In genomic region chr2L:8541469-8542233, dm6 we compare ENCODE assay signal across 1 fruit fly cellular context.
TF ChIP-seq lines count a peak whose summit lies in the region.

Gene Sema1a, plus strand, starts transcription at chr2L:8542147.

TF ChIP-seq in whole organism, embryonic, 481 proteins besides CTCF, POLR2A, EP300 and RAD21 (continued from another document):
- no peak for TF ChIP-seq fru (optimal IDR thresholded peaks at IDR 0.05; lab: Kevin White, UChicago)
- 0 out of 2 replicates have a peak, but pooled peaks have one; percentile 38 for TF ChIP-seq cas (GFP tag; IDR thresholded peaks at IDR 0.05; lab: Robert Waterston, UW)
- TF ChIP-seq Six4 (GFP tag; optimal IDR thresholded peaks at IDR 0.05; lab: Kevin White, UChicago): no peak
- TF ChIP-seq hkb (optimal IDR thresholded peaks at IDR 0.05; lab: Kevin White, UChicago): no peak
- TF ChIP-seq hkb (GFP tag; IDR thresholded peaks at IDR 0.05; lab: Robert Waterston, UW): peak; percentile 74; the same call in 1 of the 2 replicates
- peak; percentile 66 for TF ChIP-seq NC2α (GFP tag; optimal IDR thresholded peaks at IDR 0.05; lab: Kevin White, UChicago)
- TF ChIP-seq CG11398 (GFP tag; optimal IDR thresholded peaks at IDR 0.05; lab: Kevin White, UChicago): no peak
- peak; percentile 54 for TF ChIP-seq salm (tag; optimal IDR thresholded peaks at IDR 0.05; lab: Kevin White, UChicago)
- peak; percentile 62 for TF ChIP-seq odd (GFP tag; optimal IDR thresholded peaks at IDR 0.05; lab: Kevin White, UChicago)
- no peak for TF ChIP-seq Kr (GFP tag; optimal IDR thresholded peaks at IDR 0.05; lab: Kevin White, UChicago)
- peak; percentile 94 for TF ChIP-seq mld (GFP tag; IDR thresholded peaks at IDR 0.05; lab: Robert Waterston, UW; ENCODE audit: partially characterized antibody)
- TF ChIP-seq CG4730 (GFP tag; IDR thresholded peaks at IDR 0.05; lab: Robert Waterston, UW): peak; percentile 51; the same call in 1 of the 2 replicates
- TF ChIP-seq crc (GFP tag; optimal IDR thresholded peaks at IDR 0.05; lab: Kevin White, UChicago): peak; percentile 70
- TF ChIP-seq pum (GFP tag; optimal IDR thresholded peaks at IDR 0.05; lab: Kevin White, UChicago): peak; percentile 29
- no peak for TF ChIP-seq CG3407 (GFP tag; optimal IDR thresholded peaks at IDR 0.05; lab: Kevin White, UChicago)
- no peak for TF ChIP-seq psq (GFP tag; optimal IDR thresholded peaks at IDR 0.05; lab: Kevin White, UChicago)
- no peak for TF ChIP-seq CG7271 (tag; optimal IDR thresholded peaks at IDR 0.05; lab: Kevin White, UChicago)
- peak; percentile 59; the same call in 1 of the 3 replicates for TF ChIP-seq H15 (GFP tag; IDR thresholded peaks at IDR 0.05; lab: Robert Waterston, UW)
- TF ChIP-seq fd102C (GFP tag; optimal IDR thresholded peaks at IDR 0.05; lab: Kevin White, UChicago): no peak
- no peak for TF ChIP-seq Dfd (GFP tag; optimal IDR thresholded peaks at IDR 0.05; lab: Kevin White, UChicago)
- TF ChIP-seq nom (GFP tag; optimal IDR thresholded peaks at IDR 0.05; lab: Kevin White, UChicago): peak; percentile 18
- TF ChIP-seq CG12391 (tag; optimal IDR thresholded peaks at IDR 0.05; lab: Kevin White, UChicago): peak; percentile 69
- TF ChIP-seq Xbp1 (GFP tag; optimal IDR thresholded peaks at IDR 0.05; lab: Kevin White, UChicago): peak; percentile 65
- TF ChIP-seq pzg (GFP tag; optimal IDR thresholded peaks at IDR 0.05; lab: Kevin White, UChicago): peak; percentile 40
- no peak for TF ChIP-seq Sin3A (optimal IDR thresholded peaks at IDR 0.05; lab: Kevin White, UChicago)
- no peak for TF ChIP-seq peb (GFP tag; IDR thresholded peaks at IDR 0.05; lab: Robert Waterston, UW)
- TF ChIP-seq eyg (GFP tag; optimal IDR thresholded peaks at IDR 0.05; lab: Kevin White, UChicago): peak; percentile 24
- peak; percentile 5 for TF ChIP-seq Nf-YB (GFP tag; optimal IDR thresholded peaks at IDR 0.05; lab: Kevin White, UChicago)
- no peak for TF ChIP-seq TFAM (GFP tag; optimal IDR thresholded peaks at IDR 0.05; lab: Kevin White, UChicago)
- no peak for TF ChIP-seq gsb (GFP tag; IDR thresholded peaks at IDR 0.05; lab: Robert Waterston, UW)
- no peak for TF ChIP-seq schlank (tag; optimal IDR thresholded peaks at IDR 0.05; lab: Kevin White, UChicago)
- peak; percentile 72 for TF ChIP-seq Gug (GFP tag; IDR thresholded peaks at IDR 0.05; lab: Robert Waterston, UW)
- TF ChIP-seq sisA (GFP tag; IDR thresholded peaks at IDR 0.05; lab: Robert Waterston, UW): no peak
- peak; percentile 69 for TF ChIP-seq CG12769 (tag; optimal IDR thresholded peaks at IDR 0.05; lab: Kevin White, UChicago)
- TF ChIP-seq HLH3B (GFP tag; IDR thresholded peaks at IDR 0.05; lab: Robert Waterston, UW): peak; percentile 74; the same call in 1 of the 2 replicates
- no peak for TF ChIP-seq corto (GFP tag; optimal IDR thresholded peaks at IDR 0.05; lab: Kevin White, UChicago)
- TF ChIP-seq CG16815 (GFP tag; optimal IDR thresholded peaks at IDR 0.05; lab: Kevin White, UChicago): no peak
- peak; percentile 30 for TF ChIP-seq CG9727 (GFP tag; optimal IDR thresholded peaks at IDR 0.05; lab: Kevin White, UChicago)
- peak; percentile 86 for TF ChIP-seq zen2 (GFP tag; IDR thresholded peaks at IDR 0.05; lab: Robert Waterston, UW; ENCODE audit: partially characterized antibody)
- peak; percentile 13 for TF ChIP-seq CG3281 (GFP tag; optimal IDR thresholded peaks at IDR 0.05; lab: Kevin White, UChicago)
TF ChIP-seq in whole organism, embryonic: peak in this region for 313.
